Fruit fly (Drosophila melanogaster) whole organism: Measurements from ENCODE around the gene CG1545.

Source experiments
- Dll ChIP-seq: fragments of >200 bp; optimal IDR thresholded peaks from 2 replicates; lab custom pipeline; 2017
- EcR ChIP-seq, 2 experiments: fragments of >200 bp; optimal IDR thresholded peaks; 2 replicates each; lab custom pipeline; 2017; ENCODE audit warnings: missing biosample characterization in 2 of 2, missing genetic modification characterization in 2 of 2, missing genetic modification reagents in 2 of 2
- psq ChIP-seq: fragments of >200 bp; optimal IDR thresholded peaks from 2 replicates; lab custom pipeline; 2017

DNA sequence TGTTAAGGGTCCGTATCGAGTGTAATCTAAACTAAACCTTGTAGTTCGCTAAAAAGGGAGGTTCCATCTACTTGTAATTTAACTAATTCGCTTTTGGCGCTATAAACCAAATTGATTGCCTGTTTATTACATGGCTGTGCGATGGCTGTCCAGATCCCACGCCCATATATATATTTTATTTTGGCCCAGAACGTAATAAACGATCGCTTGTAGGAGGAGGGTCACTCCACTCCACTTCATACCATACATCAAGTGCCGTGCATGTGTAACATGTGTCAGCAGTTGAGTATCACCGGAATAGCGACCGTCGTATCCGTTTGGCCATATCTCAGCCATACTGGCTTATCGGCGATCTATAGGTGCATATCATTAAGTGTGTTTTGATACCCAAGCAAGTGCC is 35.9 kb upstream of the CG1545 start:
- TF ChIP-seq psq (lab: Kevin White, UChicago) (no peak), EcR (GFP tag; optimal IDR thresholded peaks at IDR 0.05; lab: Kevin White, UChicago) (no peak), Dll (lab: Kevin White, UChicago) (no peak)
